Fruit fly (Drosophila melanogaster) whole organism, embryonic: ENCODE results near the gene CG11703.
A peak's percentile ranks its signal among the peaks of the same experiment; 100 is the strongest.

Experiments used
- C15 ChIP-seq: fragments of 200-800 bp; sonication (Bioruptor generic); IDR thresholded peaks from 3 replicates; pipeline ENCODE4 v1.3.6; 2022; ENCODE audit warnings: missing biosample characterization, missing genetic modification characterization
- CG10366 ChIP-seq: fragments of 200-800 bp; sonication (Bioruptor generic); IDR thresholded peaks from 2 replicates; pipeline ENCODE4 v1.3.6; 2022; ENCODE audit warnings: missing biosample characterization, missing genetic modification characterization
- CG11504 ChIP-seq: fragments of 200-800 bp; sonication (Bioruptor generic); optimal IDR thresholded peaks from 3 replicates; lab custom pipeline; 2019; ENCODE audit warnings: missing biosample characterization, mild to moderate bottlenecking, missing genetic modification characterization, moderate library complexity
- CG13424 ChIP-seq: fragments of 200-800 bp; sonication (Bioruptor generic); optimal IDR thresholded peaks from 2 replicates; lab custom pipeline; 2019; ENCODE audit warnings: missing biosample characterization, mild to moderate bottlenecking, missing genetic modification characterization, moderate library complexity
- CG14441 ChIP-seq: fragments of 200-800 bp; sonication (Bioruptor generic); IDR thresholded peaks from 2 replicates; pipeline ENCODE4 v1.3.6; 2022; ENCODE audit warnings: missing biosample characterization, missing genetic modification characterization
- CG15696 ChIP-seq: fragments of 200-800 bp; sonication (Bioruptor generic); optimal IDR thresholded peaks from 2 replicates; lab custom pipeline; 2019; ENCODE audit warnings: missing biosample characterization, mild to moderate bottlenecking, missing genetic modification characterization, moderate library complexity
- CG1603 ChIP-seq: fragments of 200-800 bp; sonication (Bioruptor generic); optimal IDR thresholded peaks from 2 replicates; lab custom pipeline; 2019; ENCODE audit warnings: missing biosample characterization, mild to moderate bottlenecking, missing genetic modification characterization, moderate library complexity
- CG1647 ChIP-seq: fragments of 200-800 bp; sonication (Bioruptor generic); optimal IDR thresholded peaks from 3 replicates; lab custom pipeline; 2016; ENCODE audit warnings: missing biosample characterization, missing genetic modification characterization
- CG32772 ChIP-seq: fragments of 200-800 bp; sonication (Bioruptor generic); IDR thresholded peaks from 2 replicates; pipeline ENCODE4 v1.3.6; 2022; ENCODE audit warnings: missing biosample characterization, missing genetic modification characterization
- CG6854 ChIP-seq: fragments of 200-800 bp; sonication (Bioruptor generic); optimal IDR thresholded peaks from 3 replicates; lab custom pipeline; 2017; ENCODE audit warnings: missing biosample characterization, mild to moderate bottlenecking, missing genetic modification characterization
- CG7963 ChIP-seq: fragments of 200-800 bp; sonication (Bioruptor generic); IDR thresholded peaks from 3 replicates; pipeline ENCODE4 v1.3.6; 2022; ENCODE audit warnings: missing biosample characterization, missing genetic modification characterization; ENCODE audit not compliant: partially characterized antibody
- CG9727 ChIP-seq: fragments of 200-800 bp; sonication (Bioruptor generic); optimal IDR thresholded peaks from 3 replicates; lab custom pipeline; 2017; ENCODE audit warnings: missing biosample characterization, mild to moderate bottlenecking, missing genetic modification characterization
- CTCF ChIP-seq: fragments of 200-800 bp; sonication (Bioruptor generic); optimal IDR thresholded peaks from 2 replicates; lab custom pipeline; 2017; ENCODE audit warnings: missing biosample characterization, mild to moderate bottlenecking, missing genetic modification characterization, moderate library complexity
- D ChIP-seq, 2 experiments: fragments of 200-800 bp in 1 of 2; fragments of >200 bp in 1 of 2; sonication (Bioruptor generic) in 1 of 2; optimal IDR thresholded peaks; 2 replicates in 1 of 2; 3 replicates in 1 of 2; lab custom pipeline; 2017; ENCODE audit warnings: mild to moderate bottlenecking in 1 of 2, missing biosample characterization in 1 of 2, missing genetic modification characterization in 1 of 2, missing genetic modification reagents in 1 of 2
- D19B ChIP-seq: fragments of 200-800 bp; sonication (Bioruptor generic); optimal IDR thresholded peaks from 2 replicates; lab custom pipeline; 2017; ENCODE audit warnings: missing biosample characterization, mild to moderate bottlenecking, missing genetic modification characterization
- Dll ChIP-seq: fragments of 200-800 bp; sonication (Bioruptor generic); IDR thresholded peaks from 4 replicates; pipeline ENCODE4 v1.3.6; 2022; ENCODE audit warnings: missing biosample characterization, missing genetic modification characterization; ENCODE audit not compliant: partially characterized antibody
- Drgx ChIP-seq: fragments of 200-800 bp; sonication (Bioruptor generic); IDR thresholded peaks from 2 replicates; pipeline ENCODE4 v1.3.6; 2022; ENCODE audit warnings: missing biosample characterization, missing genetic modification characterization
- Ets65A ChIP-seq: fragments of 200-800 bp; sonication (Bioruptor generic); peaks from one replicate; lab custom pipeline; 2016; ENCODE audit warnings: missing biosample characterization, missing genetic modification characterization
- H15 ChIP-seq: fragments of 200-800 bp; sonication (Bioruptor generic); IDR thresholded peaks from 3 replicates; pipeline ENCODE4 v1.3.6; 2022; ENCODE audit warnings: missing biosample characterization, missing genetic modification characterization
- H2.0 ChIP-seq: fragments of 200-800 bp; sonication (Bioruptor generic); IDR thresholded peaks from 2 replicates; pipeline ENCODE4 v1.3.6; 2022; ENCODE audit warnings: missing biosample characterization, missing genetic modification characterization
- HLH54F ChIP-seq: fragments of 200-800 bp; sonication (Bioruptor generic); optimal IDR thresholded peaks from 3 replicates; lab custom pipeline; 2016; ENCODE audit warnings: missing biosample characterization, missing genetic modification characterization
- Oli ChIP-seq: fragments of 200-800 bp; sonication (Bioruptor generic); optimal IDR thresholded peaks from 2 replicates; lab custom pipeline; 2018; ENCODE audit warnings: missing biosample characterization, mild to moderate bottlenecking, missing genetic modification characterization, moderate library complexity
- Ptx1 ChIP-seq: fragments of 200-800 bp; sonication (Bioruptor generic); IDR thresholded peaks from 2 replicates; pipeline ENCODE4 v1.3.6; 2022; ENCODE audit warnings: missing biosample characterization, missing genetic modification characterization
- Sox102F ChIP-seq: fragments of 200-800 bp; sonication (Bioruptor generic); optimal IDR thresholded peaks from 2 replicates; lab custom pipeline; 2018; ENCODE audit warnings: missing biosample characterization, mild to moderate bottlenecking, missing genetic modification characterization, moderate library complexity
- Ssrp ChIP-seq: fragments of 200-800 bp; sonication (Bioruptor generic); optimal IDR thresholded peaks from 2 replicates; lab custom pipeline; 2018; ENCODE audit warnings: missing biosample characterization, mild to moderate bottlenecking, missing genetic modification characterization, moderate library complexity
- bsh ChIP-seq, 2 experiments: fragments of 200-800 bp; sonication (Bioruptor generic); optimal IDR thresholded peaks; 2 replicates each; lab custom pipeline; 2017 to 2018; ENCODE audit warnings: mild to moderate bottlenecking in 2 of 2, missing biosample characterization in 2 of 2, missing genetic modification characterization in 2 of 2, moderate library complexity in 1 of 2
- dysf ChIP-seq: fragments of 200-800 bp; sonication (Bioruptor generic); IDR thresholded peaks from 3 replicates; pipeline ENCODE4 v1.3.6; 2022; ENCODE audit warnings: missing biosample characterization, missing genetic modification characterization
- gem ChIP-seq: fragments of 200-800 bp; sonication (Bioruptor generic); optimal IDR thresholded peaks from 2 replicates; lab custom pipeline; 2019; ENCODE audit warnings: missing biosample characterization, mild to moderate bottlenecking, missing genetic modification characterization, moderate library complexity
- kay ChIP-seq: fragments of 200-800 bp; sonication (Bioruptor generic); optimal IDR thresholded peaks from 2 replicates; lab custom pipeline; 2016; ENCODE audit warnings: missing biosample characterization, missing genetic modification characterization
- kni ChIP-seq: fragments of 200-800 bp; sonication (Bioruptor generic); optimal IDR thresholded peaks from 3 replicates; lab custom pipeline; 2017; ENCODE audit warnings: mild to moderate bottlenecking, missing biosample characterization, missing genetic modification reagents, missing genetic modification characterization
- knrl ChIP-seq: fragments of 200-800 bp; sonication (Bioruptor generic); IDR thresholded peaks from 3 replicates; pipeline ENCODE4 v1.3.6; 2022; ENCODE audit warnings: missing biosample characterization, missing genetic modification characterization; ENCODE audit not compliant: partially characterized antibody
- lola ChIP-seq, 3 experiments: fragments of >200 bp in 2 of 3; fragments of 200-800 bp in 1 of 3; sonication (Bioruptor generic) in 1 of 3; optimal IDR thresholded peaks; 2 replicates each; lab custom pipeline; 2017 to 2019; ENCODE audit warnings: missing biosample characterization in 3 of 3, missing genetic modification characterization in 3 of 3, mild to moderate bottlenecking in 1 of 3, moderate library complexity in 1 of 3
- nom ChIP-seq: fragments of 200-800 bp; sonication (Bioruptor generic); optimal IDR thresholded peaks from 2 replicates; lab custom pipeline; 2017; ENCODE audit warnings: missing biosample characterization, missing genetic modification characterization, mild to moderate bottlenecking, moderate library complexity, missing genetic modification reagents
- phol ChIP-seq: fragments of 200-800 bp; sonication (Bioruptor generic); optimal IDR thresholded peaks from 3 replicates; lab custom pipeline; 2018; ENCODE audit warnings: missing biosample characterization, mild to moderate bottlenecking, missing genetic modification characterization, moderate library complexity
- row ChIP-seq: fragments of 200-800 bp; sonication (Bioruptor generic); IDR thresholded peaks from 3 replicates; pipeline ENCODE4 v1.3.6; 2022; ENCODE audit warnings: missing biosample characterization, missing genetic modification characterization
- sens ChIP-seq: fragments of 200-800 bp; sonication (Bioruptor generic); peaks from one replicate; lab custom pipeline; 2016; ENCODE audit warnings: missing biosample characterization, missing genetic modification characterization
- sisA ChIP-seq: fragments of 200-800 bp; sonication (Bioruptor generic); IDR thresholded peaks from 2 replicates; pipeline ENCODE4 v1.3.6; 2022; ENCODE audit warnings: missing biosample characterization, missing genetic modification characterization
- sug ChIP-seq: fragments of 200-800 bp; optimal IDR thresholded peaks from 2 replicates; lab custom pipeline; 2019; ENCODE audit warnings: missing biosample characterization, mild to moderate bottlenecking, missing genetic modification characterization, moderate library complexity
- tin ChIP-seq: fragments of 200-800 bp; sonication (Bioruptor generic); optimal IDR thresholded peaks from 3 replicates; lab custom pipeline; 2016; ENCODE audit warnings: missing biosample characterization, missing genetic modification characterization
- vvl ChIP-seq: fragments of 200-800 bp; sonication (Bioruptor generic); IDR thresholded peaks from 2 replicates; pipeline ENCODE4 v1.3.6; 2022; ENCODE audit warnings: missing biosample characterization, missing genetic modification characterization
- yki ChIP-seq: fragments of >200 bp; optimal IDR thresholded peaks from 3 replicates; lab custom pipeline; 2018
- zen ChIP-seq: fragments of 200-800 bp; sonication (Bioruptor generic); optimal IDR thresholded peaks from 3 replicates; lab custom pipeline; 2018; ENCODE audit warnings: missing biosample characterization, mild to moderate bottlenecking, missing genetic modification characterization, moderate library complexity
- zfh1 ChIP-seq: fragments of 200-800 bp; sonication (Bioruptor generic); IDR thresholded peaks from 3 replicates; pipeline ENCODE4 v1.3.6; 2022; ENCODE audit warnings: missing biosample characterization, missing genetic modification characterization

Gene CG11703

dm6 chr3R:19274028-19274427 is 46.0 kb upstream of the CG11703 start (continued):
- TF ChIP-seq lola (GFP tag; optimal IDR thresholded peaks at IDR 0.05; lab: Kevin White, UChicago) (peak in 1 of 3 experiments; percentile 72), zen (tag; lab: Kevin White, UChicago) (no peak), D (optimal IDR thresholded peaks at IDR 0.05; lab: Kevin White, UChicago) (no peak), D (GFP tag; optimal IDR thresholded peaks at IDR 0.05; lab: Kevin White, UChicago) (peak; percentile 14), CG15696 (tag; lab: Kevin White, UChicago) (peak; percentile 9), Ssrp (peak; percentile 40), Dll (GFP tag; lab: Robert Waterston, UW) (no peak), phol (tag; lab: Kevin White, UChicago) (peak; percentile 61), Oli (tag; lab: Kevin White, UChicago) (peak; percentile 49)
- TF ChIP-seq, all 482 proteins: peak for 60

DNA sequence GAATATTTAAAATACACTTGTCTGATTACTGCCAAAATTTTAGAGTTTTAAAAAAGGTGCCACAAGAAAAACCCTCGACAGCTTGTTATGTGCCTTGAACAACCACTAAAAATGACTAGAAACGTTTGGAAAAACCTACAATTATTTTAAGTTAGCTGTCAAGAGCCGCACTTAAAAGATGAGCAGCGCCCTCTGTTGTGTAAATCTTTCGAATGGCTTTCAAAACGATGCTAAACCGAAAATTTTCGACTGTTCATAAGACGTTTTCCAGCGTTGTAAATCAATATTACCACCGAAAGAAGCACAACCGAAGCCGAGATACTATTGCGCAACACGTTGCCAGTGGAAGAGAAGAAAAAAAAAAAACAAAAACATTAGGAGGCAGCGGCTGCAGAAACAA is 43.1 kb upstream of the CG11703 start:
- TF ChIP-seq Ets65A (GFP tag; lab: Kevin White, UChicago) = peak; percentile 70
- peak; percentile 75 for TF ChIP-seq CTCF (GFP tag; lab: Kevin White, UChicago)
- TF ChIP-seq CG7963 = no peak

DNA sequence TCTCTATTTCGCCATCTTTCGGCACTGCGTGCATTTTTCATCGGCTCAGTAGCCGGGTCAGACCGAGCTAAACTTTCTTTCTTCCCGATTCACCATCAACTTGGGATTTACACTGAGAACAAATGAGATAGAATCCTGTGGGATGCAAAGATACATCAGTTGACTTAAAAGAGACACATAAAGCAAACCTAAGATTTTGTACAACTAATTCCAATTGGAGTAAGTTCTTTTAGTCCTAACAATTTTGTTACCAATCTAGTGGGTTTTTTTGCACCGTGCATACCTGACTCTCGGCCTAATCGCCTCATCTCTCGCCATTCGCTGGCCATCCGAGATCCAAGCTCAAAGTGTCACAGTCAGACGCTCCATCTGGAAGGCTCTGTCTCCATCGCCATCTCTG is 36.8 kb upstream of the CG11703 start:
- TF ChIP-seq CG9727 (GFP tag; lab: Kevin White, UChicago) = no peak
- peak; percentile 42 for TF ChIP-seq Drgx (GFP tag; lab: Robert Waterston, UW)
- no peak for TF ChIP-seq D19B

DNA sequence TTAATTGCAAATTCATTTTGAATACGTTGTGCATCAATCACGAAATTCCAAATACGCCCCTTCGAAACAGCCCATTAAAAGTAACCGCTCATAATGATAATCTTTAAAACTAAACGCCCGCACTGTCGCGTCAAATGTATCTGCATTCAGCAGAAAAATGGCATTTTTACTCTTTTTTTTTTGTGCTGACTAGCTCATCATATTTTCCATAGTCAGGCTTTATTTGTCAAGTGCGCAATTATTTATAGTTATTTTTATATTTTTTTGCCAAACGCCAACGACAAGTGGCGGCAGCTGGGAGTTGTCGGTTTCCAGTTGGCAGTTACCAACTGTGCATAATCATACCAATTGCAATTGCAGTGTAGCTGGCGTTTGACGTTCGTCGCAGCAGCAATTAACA is 28.5 kb upstream of the CG11703 start, which contains the start of gene CG14280:
CG14280 (plus strand) TSS at position 301 of the 400 bp plus-strand sequence.
- TF ChIP-seq HLH54F (GFP tag; lab: Kevin White, UChicago) (no peak), kni (GFP tag; lab: Kevin White, UChicago) (no peak), tin (GFP tag; lab: Kevin White, UChicago) (no peak), knrl (GFP tag; lab: Robert Waterston, UW) (no peak), CG6854 (GFP tag; lab: Kevin White, UChicago) (no peak), CG14441 (GFP tag; lab: Robert Waterston, UW) (no peak), sug (no peak), Oli (tag; lab: Kevin White, UChicago) (no peak)

- TF ChIP-seq sens = peak; percentile 7
- TF ChIP-seq yki (lab: Kevin White, UChicago) = no peak
- TF ChIP-seq vvl (GFP tag; lab: Robert Waterston, UW) = no peak
- TF ChIP-seq gem (tag; lab: Kevin White, UChicago) = peak; percentile 6
- TF ChIP-seq kay = no peak
- peak; percentile 4 for TF ChIP-seq Sox102F (GFP tag; lab: Kevin White, UChicago)
- no peak for TF ChIP-seq CG13424
- 0 out of 3 replicates have a peak, but pooled peaks have one; percentile 21 for TF ChIP-seq row (GFP tag; lab: Robert Waterston, UW)
- no peak for TF ChIP-seq H2.0 (GFP tag; lab: Robert Waterston, UW)
- peak; percentile 7 for TF ChIP-seq CG11504
- no peak for TF ChIP-seq CG1647 (GFP tag; lab: Kevin White, UChicago)
- TF ChIP-seq sisA (GFP tag; lab: Robert Waterston, UW) = 0 out of 2 replicates have a peak, but pooled peaks have one; percentile 24
- TF ChIP-seq CG10366 (GFP tag; lab: Robert Waterston, UW) = 0 out of 2 replicates have a peak, but pooled peaks have one; percentile 12
- TF ChIP-seq Ptx1 (GFP tag; lab: Robert Waterston, UW) = 0 out of 2 replicates have a peak, but pooled peaks have one; percentile 10
- TF ChIP-seq dysf (GFP tag; lab: Robert Waterston, UW) = no peak; the same call in 2 of the 3 replicates
- peak; percentile 37; the same call in 2 of the 3 replicates for TF ChIP-seq zfh1 (GFP tag; lab: Robert Waterston, UW)
- peak; percentile 7 to 48 for TF ChIP-seq bsh (GFP tag; optimal IDR thresholded peaks at IDR 0.05; lab: Kevin White, UChicago)
- TF ChIP-seq Ets65A (GFP tag; lab: Kevin White, UChicago) = peak; percentile 44
- peak; percentile 3 for TF ChIP-seq nom
- 0 out of 3 replicates have a peak, but pooled peaks have one; percentile 19 for TF ChIP-seq H15 (GFP tag; lab: Robert Waterston, UW)
- no peak for TF ChIP-seq C15
- TF ChIP-seq Drgx (GFP tag; lab: Robert Waterston, UW) = peak; percentile 54; the same call in 1 of the 2 replicates
- TF ChIP-seq CG1603 (tag; lab: Kevin White, UChicago) = no peak
- TF ChIP-seq CG32772 = no peak
Observed at dm6 chr3R:19255255-19255654, 27.3 kb upstream of the CG11703 start.
